Worm (Caenorhabditis elegans) whole organism, L1 larva: ENCODE results near the gene T25B9.2.

ENCODE experiments used
- nhr-237 ChIP-seq: fragments of 150-350 bp; optimal IDR thresholded peaks from 2 replicates; lab custom pipeline; 2014; ENCODE audit warnings: missing biosample characterization, missing genetic modification characterization
- snpc-4 ChIP-seq: fragments of 150-350 bp; optimal IDR thresholded peaks from 2 replicates; lab custom pipeline; 2014; ENCODE audit warnings: missing biosample characterization, missing genetic modification characterization

- TF ChIP-seq snpc-4 (no peak), nhr-237 (tag; lab: Kevin White, UChicago) (no peak)
Observed at ce11 chrIV:10745332-10745731, 6.3 kb downstream of the T25B9.2 start.
